Fruit fly (Drosophila melanogaster) whole organism, embryonic: ENCODE measurements around the gene Pbgs.
A peak's percentile ranks its signal among the peaks of the same experiment; 100 is the strongest.

Experiments used
- Atf6 ChIP-seq: fragments of 200-800 bp; sonication (Bioruptor generic); IDR thresholded peaks from 2 replicates; pipeline ENCODE4 v1.3.6; 2022; ENCODE audit warnings: missing biosample characterization, missing genetic modification characterization
- B-H2 ChIP-seq: fragments of 200-800 bp; sonication (Bioruptor generic); optimal IDR thresholded peaks from 2 replicates; lab custom pipeline; 2018; ENCODE audit warnings: missing biosample characterization, mild to moderate bottlenecking, missing genetic modification characterization
- CG10147 ChIP-seq: fragments of 200-800 bp; sonication (Bioruptor generic); optimal IDR thresholded peaks from 2 replicates; lab custom pipeline; 2019; ENCODE audit warnings: missing biosample characterization, mild to moderate bottlenecking, missing genetic modification characterization, moderate library complexity
- CG10543 ChIP-seq: fragments of 200-800 bp; sonication (Bioruptor generic); optimal IDR thresholded peaks from 3 replicates; lab custom pipeline; 2017; ENCODE audit warnings: missing biosample characterization, mild to moderate bottlenecking, missing genetic modification characterization, moderate library complexity
- CG11504 ChIP-seq: fragments of 200-800 bp; sonication (Bioruptor generic); optimal IDR thresholded peaks from 3 replicates; lab custom pipeline; 2019; ENCODE audit warnings: missing biosample characterization, mild to moderate bottlenecking, missing genetic modification characterization, moderate library complexity
- CG11695 ChIP-seq: fragments of 200-800 bp; sonication (Bioruptor generic); IDR thresholded peaks from 3 replicates; pipeline ENCODE4 v1.3.6; 2022; ENCODE audit warnings: missing biosample characterization, missing genetic modification characterization
- CG11723 ChIP-seq: fragments of 200-800 bp; sonication (Bioruptor generic); optimal IDR thresholded peaks from 2 replicates; lab custom pipeline; 2017; ENCODE audit warnings: missing biosample characterization, mild to moderate bottlenecking, missing genetic modification characterization
- CG12942 ChIP-seq: fragments of 200-800 bp; sonication (Bioruptor generic); optimal IDR thresholded peaks from 3 replicates; lab custom pipeline; 2016; ENCODE audit warnings: missing biosample characterization, missing genetic modification characterization
- CG15514 ChIP-seq: fragments of 200-800 bp; sonication (Bioruptor generic); optimal IDR thresholded peaks from 3 replicates; lab custom pipeline; 2017; ENCODE audit warnings: missing biosample characterization, missing genetic modification characterization, mild to moderate bottlenecking, moderate library complexity, missing genetic modification reagents
- CG16813 ChIP-seq: fragments of 200-800 bp; sonication (Bioruptor generic); IDR thresholded peaks from 3 replicates; pipeline ENCODE4 v1.3.6; 2022; ENCODE audit warnings: missing biosample characterization, missing genetic modification characterization; ENCODE audit not compliant: partially characterized antibody
- CG17361 ChIP-seq: fragments of 200-800 bp; sonication (Bioruptor generic); IDR thresholded peaks from 3 replicates; pipeline ENCODE4 v1.3.6; 2022; ENCODE audit warnings: missing biosample characterization, missing genetic modification characterization
- CG18764 ChIP-seq: fragments of 200-800 bp; sonication (Bioruptor generic); optimal IDR thresholded peaks from 3 replicates; lab custom pipeline; 2016; ENCODE audit warnings: missing biosample characterization, missing genetic modification characterization
- CG2678 ChIP-seq: fragments of 200-800 bp; sonication (Bioruptor generic); optimal IDR thresholded peaks from 3 replicates; lab custom pipeline; 2019; ENCODE audit warnings: missing biosample characterization, mild to moderate bottlenecking, missing genetic modification characterization, moderate library complexity
- CG31365 ChIP-seq: fragments of 200-800 bp; sonication (Bioruptor generic); optimal IDR thresholded peaks from 2 replicates; lab custom pipeline; 2018; ENCODE audit warnings: missing biosample characterization, mild to moderate bottlenecking, missing genetic modification characterization
- CG3163 ChIP-seq: fragments of 200-800 bp; sonication (Bioruptor generic); optimal IDR thresholded peaks from 3 replicates; lab custom pipeline; 2016; ENCODE audit warnings: missing biosample characterization, missing genetic modification characterization
- CG4617 ChIP-seq: fragments of 200-800 bp; sonication (Bioruptor generic); optimal IDR thresholded peaks from 3 replicates; lab custom pipeline; 2016; ENCODE audit warnings: missing biosample characterization, missing genetic modification characterization, borderline replicate concordance
- CG4820 ChIP-seq: fragments of 200-800 bp; sonication (Bioruptor generic); optimal IDR thresholded peaks from 3 replicates; lab custom pipeline; 2016; ENCODE audit warnings: missing biosample characterization, missing genetic modification characterization
- CG6175 ChIP-seq: fragments of 200-800 bp; sonication (Bioruptor generic); IDR thresholded peaks from 3 replicates; pipeline ENCODE4 v1.3.6; 2022; ENCODE audit warnings: missing biosample characterization, missing genetic modification characterization
- CG7839 ChIP-seq: fragments of 200-800 bp; sonication (Bioruptor generic); optimal IDR thresholded peaks from 3 replicates; lab custom pipeline; 2018; ENCODE audit warnings: missing biosample characterization, mild to moderate bottlenecking, missing genetic modification characterization, moderate library complexity
- CG9797 ChIP-seq: fragments of 200-800 bp; sonication (Bioruptor generic); optimal IDR thresholded peaks from 3 replicates; lab custom pipeline; 2018; ENCODE audit warnings: missing biosample characterization, mild to moderate bottlenecking, missing genetic modification characterization
- D19A ChIP-seq: fragments of 200-800 bp; optimal IDR thresholded peaks from 3 replicates; lab custom pipeline; 2019; ENCODE audit warnings: missing biosample characterization, mild to moderate bottlenecking, missing genetic modification characterization, moderate library complexity
- Dbx ChIP-seq: fragments of 200-800 bp; sonication (Bioruptor generic); IDR thresholded peaks from 3 replicates; pipeline ENCODE4 v1.3.6; 2022; ENCODE audit warnings: missing biosample characterization, missing genetic modification characterization
- E2f2 ChIP-seq: fragments of 200-800 bp; sonication (Bioruptor generic); IDR thresholded peaks from 2 replicates; pipeline ENCODE4 v1.3.6; 2022; ENCODE audit warnings: missing biosample characterization, missing genetic modification characterization
- Hr39 ChIP-seq: fragments of >200 bp; optimal IDR thresholded peaks from 2 replicates; lab custom pipeline; 2017
- Hr51 ChIP-seq, 2 experiments: fragments of 200-800 bp; sonication (Bioruptor generic); optimal IDR thresholded peaks; 2 replicates in 1 of 2; 3 replicates in 1 of 2; lab custom pipeline; 2016 to 2018; ENCODE audit warnings: missing biosample characterization in 2 of 2, missing genetic modification characterization in 2 of 2, mild to moderate bottlenecking in 1 of 2, moderate library complexity in 1 of 2
- MBD-R2 ChIP-seq: fragments of 200-800 bp; sonication (Bioruptor generic); IDR thresholded peaks from 2 replicates; pipeline ENCODE4 v1.3.6; 2022; ENCODE audit warnings: missing biosample characterization, missing genetic modification characterization
- Meics ChIP-seq: fragments of 200-800 bp; sonication (Bioruptor generic); optimal IDR thresholded peaks from 2 replicates; lab custom pipeline; 2017; ENCODE audit warnings: missing biosample characterization, mild to moderate bottlenecking, missing genetic modification characterization
- Myb ChIP-seq: fragments of 200-800 bp; sonication (Bioruptor generic); optimal IDR thresholded peaks from 2 replicates; lab custom pipeline; 2016; ENCODE audit warnings: missing biosample characterization, missing genetic modification characterization
- Nf-YC ChIP-seq: fragments of 200-800 bp; optimal IDR thresholded peaks from 3 replicates; lab custom pipeline; 2019; ENCODE audit warnings: missing biosample characterization, mild to moderate bottlenecking, missing genetic modification characterization, moderate library complexity
- Rfx ChIP-seq: fragments of 200-800 bp; sonication (Bioruptor generic); IDR thresholded peaks from 2 replicates; pipeline ENCODE4 v1.3.6; 2022; ENCODE audit warnings: missing biosample characterization, missing genetic modification characterization
- Sry-β ChIP-seq: fragments of 200-800 bp; sonication (Bioruptor generic); optimal IDR thresholded peaks from 2 replicates; lab custom pipeline; 2018; ENCODE audit warnings: missing biosample characterization, mild to moderate bottlenecking, missing genetic modification characterization, moderate library complexity
- Stat92E ChIP-seq, 3 experiments: fragments of >200 bp in 2 of 3; fragments of 200-800 bp in 1 of 3; sonication (Bioruptor generic) in 1 of 3; optimal IDR thresholded peaks; 2 replicates each; lab custom pipeline; 2017 to 2019; ENCODE audit warnings: missing biosample characterization in 3 of 3, missing genetic modification characterization in 3 of 3, mild to moderate bottlenecking in 1 of 3, moderate library complexity in 1 of 3
- Xrp1 ChIP-seq: fragments of 200-800 bp; sonication (Bioruptor generic); IDR thresholded peaks from 2 replicates; pipeline ENCODE4 v1.3.6; 2022; ENCODE audit warnings: missing biosample characterization, missing genetic modification characterization
- chif ChIP-seq, 2 experiments: fragments of 200-800 bp; sonication (Bioruptor generic); optimal IDR thresholded peaks; 3 replicates each; lab custom pipeline; 2016; ENCODE audit warnings: missing biosample characterization in 2 of 2, missing genetic modification characterization in 2 of 2
- crc ChIP-seq: fragments of 200-800 bp; sonication (Bioruptor generic); optimal IDR thresholded peaks from 2 replicates; lab custom pipeline; 2016; ENCODE audit warnings: missing biosample characterization, missing genetic modification characterization
- dmrt11E ChIP-seq: fragments of 200-800 bp; sonication (Bioruptor generic); optimal IDR thresholded peaks from 3 replicates; lab custom pipeline; 2018; ENCODE audit warnings: missing biosample characterization, mild to moderate bottlenecking, missing genetic modification characterization, moderate library complexity
- fu2 ChIP-seq: fragments of 200-800 bp; sonication (Bioruptor generic); optimal IDR thresholded peaks from 2 replicates; lab custom pipeline; 2016; ENCODE audit warnings: missing biosample characterization, missing genetic modification characterization
- hkb ChIP-seq, 2 experiments: fragments of 200-800 bp in 1 of 2; fragments of >200 bp in 1 of 2; sonication (Bioruptor generic) in 1 of 2; IDR thresholded peaks in 1 of 2; optimal IDR thresholded peaks in 1 of 2; 2 replicates each; pipeline versions ENCODE4 v1.3.6 to Lab custom; 2017 to 2022; ENCODE audit warnings: missing biosample characterization in 1 of 2, missing genetic modification characterization in 1 of 2
- jigr1 ChIP-seq: fragments of 200-800 bp; sonication (Bioruptor generic); IDR thresholded peaks from 3 replicates; pipeline ENCODE4 v1.3.6; 2022; ENCODE audit warnings: missing biosample characterization, missing genetic modification characterization
- jumu ChIP-seq: fragments of 200-800 bp; sonication (Bioruptor generic); optimal IDR thresholded peaks from 3 replicates; lab custom pipeline; 2016; ENCODE audit warnings: missing biosample characterization, missing genetic modification characterization
- nom ChIP-seq: fragments of 200-800 bp; sonication (Bioruptor generic); optimal IDR thresholded peaks from 2 replicates; lab custom pipeline; 2017; ENCODE audit warnings: missing biosample characterization, missing genetic modification characterization, mild to moderate bottlenecking, moderate library complexity, missing genetic modification reagents
- pb ChIP-seq: fragments of 200-800 bp; sonication (Bioruptor generic); optimal IDR thresholded peaks from 3 replicates; lab custom pipeline; 2016; ENCODE audit warnings: missing biosample characterization, missing genetic modification characterization
- repo ChIP-seq: fragments of 200-800 bp; sonication (Bioruptor generic); optimal IDR thresholded peaks from 2 replicates; lab custom pipeline; 2016; ENCODE audit warnings: missing biosample characterization, missing genetic modification characterization
- run ChIP-seq: fragments of 200-800 bp; sonication (Bioruptor generic); optimal IDR thresholded peaks from 3 replicates; lab custom pipeline; 2018; ENCODE audit warnings: missing biosample characterization, mild to moderate bottlenecking, missing genetic modification characterization
- shn ChIP-seq: fragments of 200-800 bp; sonication (Bioruptor generic); optimal IDR thresholded peaks from 3 replicates; lab custom pipeline; 2016; ENCODE audit warnings: missing biosample characterization, missing genetic modification characterization
- sob ChIP-seq: fragments of 200-800 bp; sonication (Bioruptor generic); IDR thresholded peaks from 2 replicates; pipeline ENCODE4 v1.3.6; 2022; ENCODE audit warnings: missing biosample characterization, missing genetic modification characterization
- stc ChIP-seq: fragments of 200-800 bp; sonication (Bioruptor generic); IDR thresholded peaks from 2 replicates; pipeline ENCODE4 v1.3.6; 2022; ENCODE audit warnings: missing biosample characterization, missing genetic modification characterization
- tna ChIP-seq: fragments of 200-800 bp; sonication (Bioruptor generic); IDR thresholded peaks from 2 replicates; pipeline ENCODE4 v1.3.6; 2022; ENCODE audit warnings: missing biosample characterization, missing genetic modification characterization; ENCODE audit not compliant: partially characterized antibody
- unpg ChIP-seq: fragments of 200-800 bp; sonication (Bioruptor generic); optimal IDR thresholded peaks from 3 replicates; lab custom pipeline; 2018; ENCODE audit warnings: missing biosample characterization, mild to moderate bottlenecking, missing genetic modification characterization, moderate library complexity
- yki ChIP-seq: fragments of >200 bp; optimal IDR thresholded peaks from 3 replicates; lab custom pipeline; 2018
- zen ChIP-seq: fragments of 200-800 bp; sonication (Bioruptor generic); optimal IDR thresholded peaks from 3 replicates; lab custom pipeline; 2018; ENCODE audit warnings: missing biosample characterization, mild to moderate bottlenecking, missing genetic modification characterization, moderate library complexity

The Pbgs gene

DNA sequence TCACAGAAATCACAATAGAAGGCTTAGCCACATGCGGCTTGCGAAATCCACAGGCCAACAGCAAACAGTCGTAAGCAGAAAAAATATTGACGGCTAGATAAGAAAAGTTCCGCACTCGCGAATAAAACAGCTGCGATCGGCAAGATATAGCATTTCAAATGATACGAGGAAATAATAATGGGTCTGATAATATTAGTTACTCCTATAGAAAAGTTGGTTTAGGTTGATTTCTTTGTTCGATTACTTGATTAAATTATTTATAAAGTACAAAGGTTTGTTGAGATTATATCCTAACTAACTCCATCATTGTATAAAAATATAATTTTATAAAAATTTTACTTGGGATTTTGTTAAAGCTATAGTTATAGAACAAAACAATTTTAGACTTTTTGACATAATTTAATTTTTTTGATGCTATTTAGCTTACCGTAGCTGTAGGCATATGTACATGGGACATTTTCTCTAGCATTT is 4.5 kb upstream of the Pbgs start (continued):
- TF ChIP-seq run (tag; lab: Kevin White, UChicago) (no peak), yki (lab: Kevin White, UChicago) (no peak), hkb (optimal IDR thresholded peaks at IDR 0.05; lab: Kevin White, UChicago) (no peak), hkb (GFP tag; IDR thresholded peaks at IDR 0.05; lab: Robert Waterston, UW) (0 out of 2 replicates have a peak, but pooled peaks have one; percentile 29), Rfx (no peak), chif (GFP tag; optimal IDR thresholded peaks at IDR 0.05; lab: Kevin White, UChicago) (no peak), E2f2 (GFP tag; lab: Robert Waterston, UW) (no peak; the same call in 1 of the 2 replicates), Dbx (GFP tag; lab: Robert Waterston, UW) (no peak), CG4617 (no peak), CG17361 (GFP tag; lab: Robert Waterston, UW) (peak; percentile 54; the same call in 2 of the 3 replicates), Xrp1 (GFP tag; lab: Robert Waterston, UW) (peak; percentile 36), CG6175 (GFP tag; lab: Robert Waterston, UW) (no peak), zen (no peak), Atf6 (GFP tag; lab: Robert Waterston, UW) (no peak), CG9797 (GFP tag; lab: Kevin White, UChicago) (no peak), unpg (GFP tag; lab: Kevin White, UChicago) (peak; percentile 26), Stat92E (GFP tag; optimal IDR thresholded peaks at IDR 0.05; lab: Kevin White, UChicago) (no peak), CG16813 (GFP tag; lab: Robert Waterston, UW) (no peak), fu2 (no peak), CG4820 (GFP tag; lab: Kevin White, UChicago) (no peak), CG10543 (GFP tag; lab: Kevin White, UChicago) (no peak), B-H2 (no peak), Hr39 (lab: Kevin White, UChicago) (no peak), CG11723 (GFP tag; lab: Kevin White, UChicago) (no peak), sob (no peak), shn (GFP tag; lab: Kevin White, UChicago) (no peak), Nf-YC (tag; lab: Kevin White, UChicago) (no peak), CG12942 (no peak), CG15514 (GFP tag; lab: Kevin White, UChicago) (no peak), stc (no peak), jigr1 (GFP tag; lab: Robert Waterston, UW) (no peak), nom (GFP tag; lab: Kevin White, UChicago) (no peak), crc (no peak), Sry-β (GFP tag; lab: Kevin White, UChicago) (no peak), Meics (GFP tag; lab: Kevin White, UChicago) (peak; percentile 39), dmrt11E (no peak), MBD-R2 (GFP tag; lab: Robert Waterston, UW) (no peak), CG11504 (tag; lab: Kevin White, UChicago) (peak; percentile 59), CG31365 (tag; lab: Kevin White, UChicago) (no peak), D19A (tag; lab: Kevin White, UChicago) (peak; percentile 36), CG11695 (GFP tag; lab: Robert Waterston, UW) (0 out of 3 replicates have a peak, but pooled peaks have one; percentile 27), CG2678 (peak; percentile 70), jumu (GFP tag; lab: Kevin White, UChicago) (no peak), CG18764 (GFP tag; lab: Kevin White, UChicago) (no peak), pb (no peak), CG3163 (no peak), repo (GFP tag; lab: Kevin White, UChicago) (no peak), tna (GFP tag; lab: Robert Waterston, UW) (no peak), Myb (no peak), CG7839 (tag; lab: Kevin White, UChicago) (peak; percentile 47), Hr51 (GFP tag; optimal IDR thresholded peaks at IDR 0.05; lab: Kevin White, UChicago) (peak in 1 of 2 experiments; percentile 51), CG10147 (GFP tag; lab: Kevin White, UChicago) (peak; percentile 35)
